Fruit fly (Drosophila melanogaster) whole organism, adult: ENCODE results near the gene Polr3A.

ENCODE experiments used
- CG11617 ChIP-seq: fragments of 200-800 bp; sonication (Bioruptor generic); optimal IDR thresholded peaks from 2 replicates; lab custom pipeline; 2017; ENCODE audit warnings: mild to moderate bottlenecking, missing biosample characterization, missing genetic modification reagents, missing genetic modification characterization
- CG12768 ChIP-seq: fragments of 200-800 bp; sonication (Bioruptor generic); optimal IDR thresholded peaks from 2 replicates; lab custom pipeline; 2017; ENCODE audit warnings: missing biosample characterization, missing genetic modification characterization, mild to moderate bottlenecking, moderate library complexity, missing genetic modification reagents
- CG14711 ChIP-seq: fragments of 200-800 bp; sonication (Bioruptor generic); optimal IDR thresholded peaks from 2 replicates; lab custom pipeline; 2018; ENCODE audit warnings: missing biosample characterization, mild to moderate bottlenecking, missing genetic modification characterization, moderate library complexity
- CG1620 ChIP-seq: fragments of 200-800 bp; sonication (Bioruptor generic); optimal IDR thresholded peaks from 2 replicates; lab custom pipeline; 2016; ENCODE audit warnings: missing biosample characterization, missing genetic modification characterization
- CG33017 ChIP-seq: fragments of 200-800 bp; sonication (Bioruptor generic); optimal IDR thresholded peaks from 2 replicates; lab custom pipeline; 2018; ENCODE audit warnings: missing biosample characterization, mild to moderate bottlenecking, missing genetic modification characterization, moderate library complexity
- CG5204 ChIP-seq: fragments of 200-800 bp; sonication (Bioruptor generic); optimal IDR thresholded peaks from 2 replicates; lab custom pipeline; 2016; ENCODE audit warnings: missing biosample characterization, missing genetic modification characterization
- CG7045 ChIP-seq: fragments of 200-800 bp; sonication (Bioruptor generic); optimal IDR thresholded peaks from 2 replicates; lab custom pipeline; 2017; ENCODE audit warnings: missing biosample characterization, mild to moderate bottlenecking, missing genetic modification characterization
- CG7101 ChIP-seq: fragments of 200-800 bp; sonication (Bioruptor generic); optimal IDR thresholded peaks from 2 replicates; lab custom pipeline; 2018; ENCODE audit warnings: missing biosample characterization, mild to moderate bottlenecking, missing genetic modification characterization, moderate library complexity
- Clk ChIP-seq: fragments of 200-800 bp; sonication (Bioruptor generic); optimal IDR thresholded peaks from 2 replicates; lab custom pipeline; 2017; ENCODE audit warnings: missing biosample characterization, missing genetic modification characterization
- Crg-1 ChIP-seq: fragments of 200-800 bp; sonication (Bioruptor generic); optimal IDR thresholded peaks from 2 replicates; lab custom pipeline; 2016; ENCODE audit warnings: missing biosample characterization, missing genetic modification characterization
- Hr96 ChIP-seq: fragments of 200-800 bp; sonication (Bioruptor generic); optimal IDR thresholded peaks from 2 replicates; lab custom pipeline; 2016; ENCODE audit warnings: missing biosample characterization, missing genetic modification characterization
- Mnt ChIP-seq: fragments of 200-800 bp; sonication (Bioruptor generic); optimal IDR thresholded peaks from 2 replicates; lab custom pipeline; 2016; ENCODE audit warnings: missing biosample characterization, mild to moderate bottlenecking, missing genetic modification characterization
- bab1 ChIP-seq: fragments of 200-800 bp; sonication (Bioruptor generic); optimal IDR thresholded peaks from 3 replicates; lab custom pipeline; 2019; ENCODE audit warnings: missing biosample characterization, mild to moderate bottlenecking, missing genetic modification characterization, moderate library complexity
- cic ChIP-seq: fragments of 200-800 bp; sonication (Bioruptor generic); optimal IDR thresholded peaks from 2 replicates; lab custom pipeline; 2017; ENCODE audit warnings: missing biosample characterization, mild to moderate bottlenecking, missing genetic modification characterization, moderate library complexity
- cnc ChIP-seq, 2 experiments: fragments of >200 bp; optimal IDR thresholded peaks; 2 replicates each; lab custom pipeline; 2017
- kay ChIP-seq: fragments of 200-800 bp; sonication (Bioruptor generic); peaks from one replicate; lab custom pipeline; 2016; ENCODE audit warnings: missing biosample characterization, missing genetic modification characterization, borderline replicate concordance
- ovo ChIP-seq: fragments of 200-800 bp; sonication (Bioruptor generic); optimal IDR thresholded peaks from 2 replicates; lab custom pipeline; 2016; ENCODE audit warnings: missing biosample characterization, missing genetic modification characterization
- tj ChIP-seq: fragments of 200-800 bp; sonication (Bioruptor generic); optimal IDR thresholded peaks from 3 replicates; lab custom pipeline; 2017; ENCODE audit warnings: missing biosample characterization, mild to moderate bottlenecking, missing genetic modification characterization, moderate library complexity
- toe ChIP-seq: fragments of 200-800 bp; sonication (Bioruptor generic); optimal IDR thresholded peaks from 2 replicates; lab custom pipeline; 2016; ENCODE audit warnings: missing biosample characterization, missing genetic modification characterization

The Polr3A gene

dm6 chrX:15816127-15816526, 53.4 kb downstream of the Polr3A start:
- no peak for TF ChIP-seq kay
- TF ChIP-seq ovo (GFP tag; lab: Kevin White, UChicago), result no peak
- no peak for TF ChIP-seq bab1

dm6 chrX:15816905-15817304, 54.1 kb downstream of the Polr3A start:
- TF ChIP-seq cnc (optimal IDR thresholded peaks at IDR 0.05; lab: Kevin White, UChicago), result no peak
- TF ChIP-seq CG5204 (GFP tag; lab: Kevin White, UChicago), result no peak
- no peak for TF ChIP-seq Mnt (GFP tag; lab: Kevin White, UChicago)
- TF ChIP-seq CG12768 (GFP tag; lab: Kevin White, UChicago), result no peak
- no peak for TF ChIP-seq CG1620
- no peak for TF ChIP-seq Crg-1 (GFP tag; lab: Kevin White, UChicago)
- TF ChIP-seq Hr96 (GFP tag; lab: Kevin White, UChicago), result no peak
- no peak for TF ChIP-seq tj
- TF ChIP-seq Clk (GFP tag; lab: Kevin White, UChicago), result no peak
- no peak for TF ChIP-seq bab1
- TF ChIP-seq CG7045, result no peak
- TF ChIP-seq CG7101 (tag; lab: Kevin White, UChicago), result no peak
- TF ChIP-seq ovo (GFP tag; lab: Kevin White, UChicago), result no peak
- TF ChIP-seq CG14711, result no peak
- no peak for TF ChIP-seq toe
- no peak for TF ChIP-seq CG33017 (tag; lab: Kevin White, UChicago)

- TF ChIP-seq CG7045 (no peak), CG14711 (no peak), CG1620 (no peak), Crg-1 (GFP tag; lab: Kevin White, UChicago) (no peak), CG11617 (GFP tag; lab: Kevin White, UChicago) (no peak), Mnt (GFP tag; lab: Kevin White, UChicago) (no peak), cnc (optimal IDR thresholded peaks at IDR 0.05; lab: Kevin White, UChicago) (no peak), CG12768 (GFP tag; lab: Kevin White, UChicago) (no peak), Clk (GFP tag; lab: Kevin White, UChicago) (no peak), CG33017 (tag; lab: Kevin White, UChicago) (no peak), tj (no peak), CG7101 (tag; lab: Kevin White, UChicago) (no peak), cic (GFP tag; lab: Kevin White, UChicago) (no peak), ovo (GFP tag; lab: Kevin White, UChicago) (no peak), toe (no peak)
These were observed 55.1 kb downstream of the Polr3A start for dm6 chrX:15817823-15818222.

- TF ChIP-seq toe, result no peak
These were observed 55.9 kb downstream of the Polr3A start for dm6 chrX:15818608-15819184.
